Worm (Caenorhabditis elegans) whole organism, young adult: ENCODE measurements around the gene T04C9.2.
A peak's percentile ranks its signal among the peaks of the same experiment; 100 is the strongest.

Experiments used
- B0035.1 ChIP-seq: sonication (generic microtip); optimal IDR thresholded peaks from 2 replicates; lab custom pipeline; 2016; ENCODE audit warnings: missing genetic modification characterization, mild to moderate bottlenecking, missing compliant biosample characterization, missing genotype, missing genetic modification reagents
- B0336.3 ChIP-seq: fragments of 200-800 bp; sonication (Bioruptor generic); IDR thresholded peaks from 2 replicates; pipeline ENCODE4 v1.3.6; 2022; ENCODE audit warnings: missing genetic modification characterization, missing compliant biosample characterization
- C17E4.6 ChIP-seq: fragments of 200-800 bp; sonication (Bioruptor generic); IDR thresholded peaks from 2 replicates; pipeline ENCODE4 v1.3.6; 2022; ENCODE audit warnings: missing genetic modification reagents, missing genetic modification characterization, missing compliant biosample characterization
- F22D6.2 ChIP-seq: sonication (generic microtip); optimal IDR thresholded peaks from 2 replicates; lab custom pipeline; 2016; ENCODE audit warnings: mild to moderate bottlenecking, missing genetic modification characterization, missing compliant biosample characterization
- F37B4.10 ChIP-seq: fragments of 200-800 bp; sonication (Bioruptor generic); IDR thresholded peaks from 2 replicates; pipeline ENCODE4 v1.3.6; 2022; ENCODE audit warnings: missing genetic modification characterization, missing compliant biosample characterization
- F52B5.7 ChIP-seq: sonication (generic microtip); optimal IDR thresholded peaks from 2 replicates; lab custom pipeline; 2016; ENCODE audit warnings: mild to moderate bottlenecking, missing genetic modification characterization, missing compliant biosample characterization
- F55B11.4 ChIP-seq: sonication (generic microtip); optimal IDR thresholded peaks from 2 replicates; lab custom pipeline; 2016; ENCODE audit warnings: missing compliant biosample characterization, missing genetic modification characterization, borderline replicate concordance; ENCODE audit not compliant: insufficient read depth
- F57C9.4 ChIP-seq: sonication (generic microtip); optimal IDR thresholded peaks from 2 replicates; lab custom pipeline; 2017; ENCODE audit warnings: mild to moderate bottlenecking, missing genetic modification characterization, missing compliant biosample characterization
- T07F8.4 ChIP-seq: sonication (generic microtip); optimal IDR thresholded peaks from 2 replicates; lab custom pipeline; 2016; ENCODE audit warnings: mild to moderate bottlenecking, missing genetic modification characterization, moderate library complexity, missing compliant biosample characterization
- T26A5.8 ChIP-seq: sonication (generic microtip); optimal IDR thresholded peaks from 2 replicates; lab custom pipeline; 2016; ENCODE audit warnings: missing genetic modification characterization, missing compliant biosample characterization
- Y79H2A.3 ChIP-seq: fragments of 200-800 bp; sonication (Bioruptor generic); conservative IDR thresholded peaks from 2 replicates; pipeline ENCODE4 v1.3.6; 2022; ENCODE audit warnings: missing genetic modification reagents, missing genetic modification characterization, missing compliant biosample characterization
- athp-1 ChIP-seq: sonication (generic microtip); optimal IDR thresholded peaks from 2 replicates; lab custom pipeline; 2017; ENCODE audit warnings: mild to moderate bottlenecking, missing genetic modification characterization, missing compliant biosample characterization
- attf-3 ChIP-seq: fragments of 200-800 bp; sonication (Bioruptor generic); conservative IDR thresholded peaks from 2 replicates; pipeline ENCODE4 v1.3.6; 2022; ENCODE audit warnings: missing genetic modification reagents, missing genetic modification characterization, missing compliant biosample characterization
- attf-5 ChIP-seq: fragments of 200-800 bp; sonication (Bioruptor generic); optimal IDR thresholded peaks from 2 replicates; lab custom pipeline; 2018; ENCODE audit warnings: mild to moderate bottlenecking, missing genetic modification characterization, missing compliant biosample characterization
- attf-6 ChIP-seq: fragments of 200-800 bp; sonication (Bioruptor generic); IDR thresholded peaks from 2 replicates; pipeline ENCODE4 v1.3.6; 2022; ENCODE audit warnings: missing genetic modification reagents, missing genetic modification characterization, missing compliant biosample characterization
- bed-2 ChIP-seq: fragments of 200-800 bp; sonication (Bioruptor generic); IDR thresholded peaks from 2 replicates; pipeline ENCODE4 v1.3.6; 2022; ENCODE audit warnings: missing genetic modification reagents, missing genetic modification characterization, missing compliant biosample characterization
- cebp-1 ChIP-seq, 2 experiments: fragments of 200-800 bp in 1 of 2; sonication (Bioruptor generic) in 1 of 2; sonication (generic microtip) in 1 of 2; IDR thresholded peaks in 1 of 2; optimal IDR thresholded peaks in 1 of 2; 2 replicates each; pipeline versions ENCODE4 v1.3.6 to Lab custom; 2017 to 2022; ENCODE audit warnings: missing compliant biosample characterization in 2 of 2, missing genetic modification characterization in 2 of 2, mild to moderate bottlenecking in 1 of 2, missing genetic modification reagents in 1 of 2, moderate library complexity in 1 of 2
- cebp-2 ChIP-seq: fragments of 200-800 bp; sonication (Bioruptor generic); IDR thresholded peaks from 2 replicates; pipeline ENCODE4 v1.3.6; 2022; ENCODE audit warnings: missing genetic modification characterization, missing compliant biosample characterization
- ceh-40 ChIP-seq: fragments of 200-800 bp; sonication (Bioruptor generic); IDR thresholded peaks from 2 replicates; pipeline ENCODE4 v1.3.6; 2022; ENCODE audit warnings: missing genetic modification characterization, missing compliant biosample characterization
- ceh-79 ChIP-seq: sonication (generic microtip); optimal IDR thresholded peaks from 2 replicates; lab custom pipeline; 2017; ENCODE audit warnings: mild to moderate bottlenecking, missing genetic modification characterization, missing compliant biosample characterization
- chd-7 ChIP-seq: sonication (generic microtip); optimal IDR thresholded peaks from 2 replicates; lab custom pipeline; 2016; ENCODE audit warnings: mild to moderate bottlenecking, missing genetic modification characterization, moderate library complexity, missing compliant biosample characterization
- egrh-3 ChIP-seq: fragments of 200-800 bp; sonication (Bioruptor generic); IDR thresholded peaks from 2 replicates; pipeline ENCODE4 v1.3.6; 2022; ENCODE audit warnings: missing genetic modification reagents, missing genetic modification characterization, missing compliant biosample characterization
- ets-4 ChIP-seq: fragments of 200-800 bp; sonication (Bioruptor generic); optimal IDR thresholded peaks from 2 replicates; lab custom pipeline; 2018; ENCODE audit warnings: mild to moderate bottlenecking, missing genetic modification characterization, missing compliant biosample characterization
- fkh-3 ChIP-seq: sonication (generic microtip); optimal IDR thresholded peaks from 2 replicates; lab custom pipeline; 2016; ENCODE audit warnings: mild to moderate bottlenecking, missing genetic modification characterization, missing compliant biosample characterization
- him-1 ChIP-seq: sonication (generic microtip); optimal IDR thresholded peaks from 2 replicates; lab custom pipeline; 2016; ENCODE audit warnings: missing genotype, missing genetic modification reagents, missing genetic modification characterization, missing compliant biosample characterization
- hlh-12 ChIP-seq: sonication (generic microtip); optimal IDR thresholded peaks from 2 replicates; lab custom pipeline; 2016; ENCODE audit warnings: missing genetic modification characterization, missing compliant biosample characterization
- hlh-26 ChIP-seq: fragments of 200-800 bp; sonication (Bioruptor generic); conservative IDR thresholded peaks from 2 replicates; pipeline ENCODE4 v1.3.6; 2022; ENCODE audit warnings: missing genetic modification reagents, missing genetic modification characterization, missing compliant biosample characterization
- hrde-1 ChIP-seq: sonication (generic microtip); optimal IDR thresholded peaks from 2 replicates; lab custom pipeline; 2016; ENCODE audit warnings: missing genetic modification characterization, mild to moderate bottlenecking, missing compliant biosample characterization, moderate library complexity, missing genotype, missing genetic modification reagents, borderline replicate concordance
- hsf-1 ChIP-seq: fragments of 200-800 bp; sonication (Bioruptor generic); IDR thresholded peaks from 2 replicates; pipeline ENCODE4 v1.3.6; 2022; ENCODE audit warnings: missing genetic modification reagents, missing genetic modification characterization, missing compliant biosample characterization
- lag-1 ChIP-seq: fragments of 200-800 bp; sonication (Bioruptor generic); IDR thresholded peaks from 2 replicates; pipeline ENCODE4 v1.3.6; 2022; ENCODE audit warnings: missing genetic modification reagents, missing genetic modification characterization, missing compliant biosample characterization
- let-607 ChIP-seq, 2 experiments: fragments of 200-800 bp in 1 of 2; sonication (Bioruptor generic) in 1 of 2; sonication (generic microtip) in 1 of 2; optimal IDR thresholded peaks; 2 replicates each; lab custom pipeline; 2016 to 2018; ENCODE audit warnings: mild to moderate bottlenecking in 2 of 2, missing compliant biosample characterization in 2 of 2, missing genetic modification characterization in 2 of 2, moderate library complexity in 2 of 2, missing genotype in 1 of 2
- lsl-1 ChIP-seq: fragments of 200-800 bp; sonication (Bioruptor generic); optimal IDR thresholded peaks from 2 replicates; lab custom pipeline; 2018; ENCODE audit warnings: mild to moderate bottlenecking, missing genetic modification characterization, moderate library complexity, missing compliant biosample characterization
- nfya-2 ChIP-seq: fragments of 200-800 bp; sonication (Bioruptor generic); IDR thresholded peaks from 2 replicates; pipeline ENCODE4 v1.3.6; 2022; ENCODE audit warnings: missing genetic modification reagents, missing genetic modification characterization, missing compliant biosample characterization
- nhr-120 ChIP-seq: fragments of 200-800 bp; sonication (Bioruptor generic); IDR thresholded peaks from 2 replicates; pipeline ENCODE4 v1.3.6; 2022; ENCODE audit warnings: missing genetic modification characterization, missing compliant biosample characterization
- nhr-90 ChIP-seq: sonication (generic microtip); optimal IDR thresholded peaks from 2 replicates; lab custom pipeline; 2016; ENCODE audit warnings: missing genotype, mild to moderate bottlenecking, missing genetic modification characterization, missing compliant biosample characterization
- pbrm-1 ChIP-seq: fragments of 200-800 bp; sonication (Bioruptor generic); IDR thresholded peaks from 2 replicates; pipeline ENCODE4 v1.3.6; 2022; ENCODE audit warnings: missing genetic modification reagents, missing genetic modification characterization, missing compliant biosample characterization
- repo-1 ChIP-seq: sonication (generic microtip); optimal IDR thresholded peaks from 2 replicates; lab custom pipeline; 2017; ENCODE audit warnings: mild to moderate bottlenecking, missing genetic modification characterization, missing compliant biosample characterization
- sea-2 ChIP-seq: fragments of 200-800 bp; sonication (Bioruptor generic); IDR thresholded peaks from 2 replicates; pipeline ENCODE4 v1.3.6; 2022; ENCODE audit warnings: missing genetic modification characterization, missing compliant biosample characterization
- snpc-3.4 ChIP-seq: sonication (generic microtip); optimal IDR thresholded peaks from 2 replicates; lab custom pipeline; 2017; ENCODE audit warnings: missing genetic modification characterization, mild to moderate bottlenecking, missing compliant biosample characterization, antibody characterized with exemption, moderate library complexity, missing genotype, missing genetic modification reagents
- snpc-4 ChIP-seq, 5 experiments: fragments of 150-350 bp in 1 of 5; sonication (generic microtip) in 4 of 5; optimal IDR thresholded peaks; 2 replicates each; lab custom pipeline; 2014 to 2018; ENCODE audit warnings: missing genetic modification characterization in 5 of 5, missing biosample characterization in 3 of 5, antibody characterized with exemption in 2 of 5, mild to moderate bottlenecking in 2 of 5, missing compliant biosample characterization in 2 of 5, missing genotype in 2 of 5, moderate library complexity in 2 of 5, missing genetic modification reagents in 1 of 5
- tbp1 ChIP-seq: fragments of 200-800 bp; sonication (Bioruptor generic); optimal IDR thresholded peaks from 2 replicates; lab custom pipeline; 2018; ENCODE audit warnings: mild to moderate bottlenecking, missing genetic modification characterization, missing compliant biosample characterization
- tbx-9 ChIP-seq: sonication (generic microtip); optimal IDR thresholded peaks from 2 replicates; lab custom pipeline; 2016; ENCODE audit warnings: borderline replicate concordance, missing genetic modification characterization, inconsistent platforms, missing compliant biosample characterization
- xnd-1 ChIP-seq: sonication (generic microtip); optimal IDR thresholded peaks from 2 replicates; lab custom pipeline; 2016; ENCODE audit warnings: missing genotype, missing genetic modification reagents, missing genetic modification characterization, missing compliant biosample characterization
- zfh-2 ChIP-seq: fragments of 200-800 bp; sonication (Bioruptor generic); conservative IDR thresholded peaks from 2 replicates; pipeline ENCODE4 v1.3.6; 2022; ENCODE audit warnings: missing genetic modification reagents, missing genetic modification characterization, missing compliant biosample characterization
- zim-3 ChIP-seq: sonication (generic microtip); optimal IDR thresholded peaks from 2 replicates; lab custom pipeline; 2017; ENCODE audit warnings: mild to moderate bottlenecking, missing genetic modification characterization, moderate library complexity, missing compliant biosample characterization
- ztf-28 ChIP-seq: fragments of 200-800 bp; sonication (Bioruptor generic); IDR thresholded peaks from 2 replicates; pipeline ENCODE4 v1.3.6; 2022; ENCODE audit warnings: missing genetic modification reagents, missing genetic modification characterization, missing compliant biosample characterization

T04C9.2 gene

DNA sequence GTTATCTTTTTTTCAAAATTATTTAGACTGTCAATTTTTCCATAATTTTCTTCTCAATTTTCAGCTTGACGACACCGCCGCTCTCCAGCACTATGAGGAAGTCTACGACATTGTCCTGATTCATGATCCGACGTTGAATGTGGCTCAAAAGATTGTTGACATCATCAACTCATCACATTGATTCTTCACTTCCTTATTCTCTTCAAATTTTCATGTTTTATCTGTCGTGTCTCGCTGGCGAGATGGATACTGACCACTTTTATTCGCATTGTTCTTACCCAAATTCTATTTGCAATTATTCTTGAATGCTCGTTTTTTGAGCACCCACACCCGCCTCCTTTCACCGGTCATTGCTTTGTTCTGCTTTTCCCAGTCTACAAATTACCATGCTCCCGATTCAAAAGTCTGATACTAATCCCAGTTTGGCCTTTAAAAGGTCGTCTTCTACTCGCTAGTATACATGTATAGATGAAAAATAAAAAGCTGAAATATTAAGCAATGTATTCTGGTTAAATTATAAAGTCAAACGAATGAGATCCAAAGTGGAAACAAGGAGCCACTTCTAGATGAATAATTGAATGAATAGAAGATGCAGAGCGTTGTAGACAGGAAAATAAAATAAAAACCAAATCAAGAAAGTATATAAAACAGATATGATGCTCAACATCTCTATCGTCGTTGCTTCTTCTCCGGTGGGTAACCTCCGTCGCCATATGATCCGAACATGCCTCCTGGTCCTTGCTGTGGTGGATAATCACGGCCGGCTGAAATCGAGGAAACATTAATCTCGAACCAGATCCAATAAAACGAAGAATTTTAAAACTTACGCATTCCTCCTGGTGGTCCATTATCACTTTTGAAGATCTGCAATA lies 38.4 kb upstream of the T04C9.2 start (continued):
- TF ChIP-seq xnd-1 (tag; lab: Kevin White, UChicago): no peak
- TF ChIP-seq hrde-1 (tag; lab: Kevin White, UChicago): peak; percentile 88
- no peak for TF ChIP-seq cebp-1 (GFP tag; IDR thresholded peaks at IDR 0.05; lab: Robert Waterston, UW)
- peak; percentile 35 for TF ChIP-seq cebp-1 (tag; optimal IDR thresholded peaks at IDR 0.05; lab: Kevin White, UChicago)
- TF ChIP-seq tbx-9 (tag; lab: Kevin White, UChicago): no peak
- TF ChIP-seq bed-2 (GFP tag; lab: Robert Waterston, UW): no peak
- TF ChIP-seq hlh-12 (tag; lab: Kevin White, UChicago): no peak
- TF ChIP-seq zim-3 (tag; lab: Kevin White, UChicago): no peak
- TF ChIP-seq sea-2 (GFP tag; lab: Robert Waterston, UW): no peak
- TF ChIP-seq fkh-3 (tag; lab: Kevin White, UChicago): no peak
- no peak for TF ChIP-seq chd-7 (tag; lab: Kevin White, UChicago)
- no peak for TF ChIP-seq nhr-90
- no peak for TF ChIP-seq ets-4 (GFP tag; lab: Kevin White, UChicago)
- TF ChIP-seq B0035.1 (tag; lab: Kevin White, UChicago): peak; percentile 23
- no peak for TF ChIP-seq F37B4.10 (GFP tag; lab: Robert Waterston, UW)
- no peak for TF ChIP-seq F52B5.7 (tag; lab: Kevin White, UChicago)
- TF ChIP-seq F55B11.4: no peak
- no peak for TF ChIP-seq attf-5 (GFP tag; lab: Kevin White, UChicago)
- no peak for TF ChIP-seq F22D6.2
- no peak for TF ChIP-seq ztf-28 (GFP tag; lab: Robert Waterston, UW)
- TF ChIP-seq T07F8.4 (tag; lab: Kevin White, UChicago): no peak
- TF ChIP-seq repo-1: peak; percentile 49
- TF ChIP-seq athp-1 (tag; lab: Kevin White, UChicago): peak; percentile 31
- TF ChIP-seq ceh-40 (GFP tag; lab: Robert Waterston, UW): no peak
- TF ChIP-seq attf-3: no peak
- TF ChIP-seq let-607 (tag; optimal IDR thresholded peaks at IDR 0.05; lab: Kevin White, UChicago): no peak
- TF ChIP-seq nfya-2 (GFP tag; lab: Robert Waterston, UW): 0 out of 2 replicates have a peak, but pooled peaks have one; percentile 1
- no peak for TF ChIP-seq hsf-1 (GFP tag; lab: Robert Waterston, UW)
- TF ChIP-seq Y79H2A.3 (GFP tag; lab: Robert Waterston, UW): 0 out of 2 replicates have a peak, but pooled peaks have one; percentile 49
- TF ChIP-seq ceh-79 (tag; lab: Kevin White, UChicago): no peak
- TF ChIP-seq attf-6 (GFP tag; lab: Robert Waterston, UW): no peak
- no peak for TF ChIP-seq nhr-120
- no peak for TF ChIP-seq tbp1
- no peak for TF ChIP-seq snpc-3.4 (tag; lab: Kevin White, UChicago)
- TF ChIP-seq B0336.3 (GFP tag; lab: Robert Waterston, UW): peak; percentile 66
- no peak for TF ChIP-seq egrh-3
- TF ChIP-seq hlh-26 (GFP tag; lab: Robert Waterston, UW): no peak
- TF ChIP-seq lsl-1 (GFP tag; lab: Kevin White, UChicago): no peak
- no peak for TF ChIP-seq pbrm-1 (GFP tag; lab: Robert Waterston, UW)
- no peak for TF ChIP-seq C17E4.6 (GFP tag; lab: Robert Waterston, UW)
- TF ChIP-seq cebp-2 (GFP tag; lab: Robert Waterston, UW): no peak
- TF ChIP-seq F57C9.4 (tag; lab: Kevin White, UChicago): no peak
- TF ChIP-seq T26A5.8 (tag; lab: Kevin White, UChicago): no peak
- no peak for TF ChIP-seq zfh-2 (GFP tag; lab: Robert Waterston, UW)
- no peak for TF ChIP-seq lag-1
- peak; percentile 36 for TF ChIP-seq snpc-4 (GFP tag; optimal IDR thresholded peaks at IDR 0.05; lab: Kevin White, UChicago)
- no peak for TF ChIP-seq snpc-4 (tag; optimal IDR thresholded peaks at IDR 0.05; lab: Kevin White, UChicago)
- peak; percentile 76 for TF ChIP-seq him-1 (tag; lab: Kevin White, UChicago)
